Worm (Caenorhabditis elegans): ENCODE results near the gene D1086.7.
"Not testable (repeated sequence)": the region's sequence is repeated elsewhere in the genome, so short reads cannot be mapped to it uniquely, and the experiment has no call there.

The D1086.7 gene

ce11 chrV:14083970-14084369, at the start of gene D1086.7:
Gene D1086.7, plus strand, starts transcription at chrV:14084270.
- TF ChIP-seq snpc-4 (tag; optimal IDR thresholded peaks at IDR 0.05) (no peak), ceh-82 (tag; optimal IDR thresholded peaks at IDR 0.05) (no peak), skn-1 (tag; optimal IDR thresholded peaks at IDR 0.05) (no peak), egl-5 (tag; optimal IDR thresholded peaks at IDR 0.05) (no peak), elt-3 (tag; optimal IDR thresholded peaks at IDR 0.05) (no peak), elt-2 (tag; optimal IDR thresholded peaks at IDR 0.05) (no peak), lsy-12 (tag; optimal IDR thresholded peaks at IDR 0.05) (no peak)

ce11 chrV:14038328-14039084, 45.6 kb upstream of the D1086.7 start, which contains the start of gene vps-39:
Gene vps-39, minus strand, starts transcription at chrV:14038378.
- TF ChIP-seq R02D3.7 (tag; optimal IDR thresholded peaks at IDR 0.05) (peak; percentile 50), hmg-11 (tag; optimal IDR thresholded peaks at IDR 0.05) (peak; percentile 49), nhr-43 (tag; optimal IDR thresholded peaks at IDR 0.05; ENCODE audit: poor library complexity, severe bottlenecking) (peak; percentile 20), lin-15B (tag; optimal IDR thresholded peaks at IDR 0.05) (peak; percentile 28), elt-2 (tag; optimal IDR thresholded peaks at IDR 0.05) (peak; percentile 24)

DNA sequence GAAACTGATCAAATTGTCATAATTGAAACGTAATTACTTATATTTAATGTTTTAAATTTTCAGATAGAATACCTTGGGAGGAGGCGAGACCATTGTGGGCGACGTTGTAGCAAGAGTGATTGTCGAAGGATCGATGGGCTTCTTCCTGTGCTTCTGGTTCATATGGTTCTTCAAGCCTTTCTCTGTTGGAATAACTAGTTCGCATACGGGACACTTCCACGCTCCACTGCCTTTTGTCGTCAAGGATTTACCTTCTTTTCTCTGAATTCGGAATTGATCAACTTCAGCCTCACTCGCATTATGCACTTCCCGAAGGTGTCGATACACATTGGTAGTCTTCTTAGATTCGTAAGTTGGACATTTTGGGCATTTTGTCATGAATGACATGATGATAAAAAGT, 34.8 kb upstream of the D1086.7 start, which contains the start of gene F58D12.1:
Gene F58D12.1, plus strand, starts transcription at position 301 of the 400 bp plus-strand sequence.
- TF ChIP-seq ceh-9, nhr-237, eor-1 (tag; optimal IDR thresholded peaks at IDR 0.05): not testable (repeated sequence)

DNA sequence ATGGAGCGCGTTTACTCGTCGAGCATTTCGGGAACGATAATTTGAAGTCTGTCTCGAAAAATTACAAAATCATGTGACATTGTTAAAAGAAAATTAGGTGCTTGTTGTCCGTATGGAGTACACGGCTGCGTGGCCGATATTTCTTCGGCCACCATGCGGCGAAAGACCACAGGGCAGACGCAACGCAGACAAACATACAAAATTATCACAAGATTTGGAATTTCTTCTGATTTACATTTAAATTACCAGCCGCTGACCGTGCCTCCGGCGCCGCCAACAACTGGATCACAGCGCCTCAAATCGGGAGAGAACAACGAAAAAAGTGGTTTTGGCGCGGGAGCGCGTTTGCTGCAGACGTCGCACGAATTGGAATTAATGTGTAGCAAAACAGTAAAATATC, 29.0 kb upstream of the D1086.7 start:
- TF ChIP-seq ztf-4 (tag; optimal IDR thresholded peaks at IDR 0.05) (peak; percentile 28), pha-4 (tag; optimal IDR thresholded peaks at IDR 0.05) (peak; percentile 77), mdl-1 (tag; optimal IDR thresholded peaks at IDR 0.05) (peak; percentile 25), nhr-43 (tag; optimal IDR thresholded peaks at IDR 0.05; ENCODE audit: poor library complexity, severe bottlenecking) (peak; percentile 98), pqm-1 (tag; optimal IDR thresholded peaks at IDR 0.05) (peak; percentile 65), snpc-4 (tag; optimal IDR thresholded peaks at IDR 0.05) (peak; percentile 93), lsy-12 (tag; optimal IDR thresholded peaks at IDR 0.05) (peak; percentile 94), elt-2 (tag; optimal IDR thresholded peaks at IDR 0.05) (peak; percentile 77), ceh-82 (tag; optimal IDR thresholded peaks at IDR 0.05) (peak; percentile 75), egl-27 (tag; optimal IDR thresholded peaks at IDR 0.05) (peak; percentile 16), skn-1 (tag; optimal IDR thresholded peaks at IDR 0.05) (peak; percentile 18), ceh-28 (tag; optimal IDR thresholded peaks at IDR 0.05) (peak; percentile 86), tbx-2 (tag; optimal IDR thresholded peaks at IDR 0.05) (peak; percentile 90), nhr-23 (tag; optimal IDR thresholded peaks at IDR 0.05) (peak; percentile 97), R02D3.7 (tag; optimal IDR thresholded peaks at IDR 0.05) (peak; percentile 80), lin-15B (tag; optimal IDR thresholded peaks at IDR 0.05) (peak; percentile 82), nhr-76 (tag; optimal IDR thresholded peaks at IDR 0.05) (peak; percentile 10), eor-1 (tag; optimal IDR thresholded peaks at IDR 0.05) (peak in 1 of 2 experiments; percentile 23), lin-39 (tag; optimal IDR thresholded peaks at IDR 0.05) (peak; percentile 94), egl-5 (tag; optimal IDR thresholded peaks at IDR 0.05) (peak; percentile 35), nfya-1 (tag; optimal IDR thresholded peaks at IDR 0.05; ENCODE audit: insufficient read depth) (peak; percentile 87), unc-62 (GFP tag; optimal IDR thresholded peaks at IDR 0.05) (peak; percentile 39), nhr-25 (tag; optimal IDR thresholded peaks at IDR 0.05) (peak; percentile 96), fkh-10 (GFP tag; optimal IDR thresholded peaks at IDR 0.05) (peak; percentile 50), jun-1 (tag; optimal IDR thresholded peaks at IDR 0.05) (peak; percentile 87), nhr-28 (tag; optimal IDR thresholded peaks at IDR 0.05) (peak; percentile 41), nhr-77 (tag; optimal IDR thresholded peaks at IDR 0.05) (peak; percentile 39), elt-1 (tag; optimal IDR thresholded peaks at IDR 0.05) (peak; percentile 52)

DNA sequence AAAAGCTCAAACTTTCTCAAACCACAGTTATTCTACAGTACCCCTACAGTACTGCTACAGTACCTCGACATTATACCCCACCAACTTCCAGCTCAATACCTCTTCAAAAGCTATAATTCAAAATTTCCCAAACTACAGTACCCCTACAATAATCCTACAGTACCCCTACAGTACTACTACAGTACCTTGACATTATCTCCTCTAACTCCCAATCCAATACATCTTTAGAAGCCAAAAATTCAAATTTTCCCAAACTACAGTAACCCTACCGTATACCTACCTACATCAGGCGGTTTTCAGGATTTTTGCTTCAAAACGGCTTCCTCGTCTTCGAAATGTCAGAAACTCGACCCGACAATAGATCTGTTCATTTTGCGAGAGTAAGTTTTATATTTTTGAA, 26.5 kb upstream of the D1086.7 start, which contains the start of gene F58D12.3:
Gene F58D12.3, plus strand, starts transcription at position 301 of the 400 bp plus-strand sequence.
- TF ChIP-seq egl-27 (tag; optimal IDR thresholded peaks at IDR 0.05), result no peak
- no peak for TF ChIP-seq ztf-4 (tag; optimal IDR thresholded peaks at IDR 0.05)
- no peak for TF ChIP-seq sea-2 (GFP tag; optimal IDR thresholded peaks at IDR 0.05)
- TF ChIP-seq fos-1 (tag; optimal IDR thresholded peaks at IDR 0.05), result no peak
- no peak for TF ChIP-seq nhr-23 (tag; optimal IDR thresholded peaks at IDR 0.05)
- TF ChIP-seq nhr-28 (tag; optimal IDR thresholded peaks at IDR 0.05), result no peak
- TF ChIP-seq eor-1 (tag; optimal IDR thresholded peaks at IDR 0.05), result no peak
- TF ChIP-seq nhr-11 (tag; optimal IDR thresholded peaks at IDR 0.05), result no peak
- no peak for TF ChIP-seq pqm-1 (tag; optimal IDR thresholded peaks at IDR 0.05)
- TF ChIP-seq nhr-12 (tag; optimal IDR thresholded peaks at IDR 0.05), result no peak
- no peak for TF ChIP-seq ztf-11 (tag; optimal IDR thresholded peaks at IDR 0.05)
- TF ChIP-seq daf-12 (tag; optimal IDR thresholded peaks at IDR 0.05), result no peak
- no peak for TF ChIP-seq lin-15B (tag; optimal IDR thresholded peaks at IDR 0.05)
- no peak for TF ChIP-seq snpc-4 (tag; optimal IDR thresholded peaks at IDR 0.05)
- TF ChIP-seq ZK546.5 (tag; optimal IDR thresholded peaks at IDR 0.05), result no peak
- TF ChIP-seq R02D3.7 (tag; optimal IDR thresholded peaks at IDR 0.05), result no peak
- no peak for TF ChIP-seq skn-1 (tag; optimal IDR thresholded peaks at IDR 0.05)
- no peak for TF ChIP-seq mml-1 (tag; optimal IDR thresholded peaks at IDR 0.05)
- no peak for TF ChIP-seq nfya-1 (tag; optimal IDR thresholded peaks at IDR 0.05; ENCODE audit: insufficient read depth)

All from whole organism, L3 larva.